Fruit fly (Drosophila melanogaster) whole organism, prepupa: Measurements from ENCODE around the gene SerRS.

Experiments
- CG10631 ChIP-seq: fragments of 200-800 bp; sonication (Bioruptor generic); optimal IDR thresholded peaks from 2 replicates; lab custom pipeline; 2016; ENCODE audit warnings: missing biosample characterization, missing genetic modification characterization
- CG10669 ChIP-seq: fragments of 200-800 bp; sonication (Bioruptor generic); optimal IDR thresholded peaks from 3 replicates; lab custom pipeline; 2018; ENCODE audit warnings: missing biosample characterization, mild to moderate bottlenecking, missing genetic modification characterization, moderate library complexity
- CG11762 ChIP-seq: fragments of 200-800 bp; sonication (Bioruptor generic); optimal IDR thresholded peaks from 3 replicates; lab custom pipeline; 2016; ENCODE audit warnings: missing biosample characterization, missing genetic modification characterization; ENCODE audit not compliant: insufficient read depth
- CG11902 ChIP-seq: fragments of 200-800 bp; sonication (Bioruptor generic); optimal IDR thresholded peaks from 3 replicates; lab custom pipeline; 2016; ENCODE audit warnings: missing biosample characterization, missing genetic modification characterization
- CG15336 ChIP-seq: fragments of 200-800 bp; sonication (Bioruptor generic); IDR thresholded peaks from 2 replicates; pipeline ENCODE4 v1.3.6; 2022; ENCODE audit warnings: missing biosample characterization, missing genetic modification characterization
- CG1621 ChIP-seq: fragments of 200-800 bp; sonication (Bioruptor generic); optimal IDR thresholded peaks from 3 replicates; lab custom pipeline; 2018; ENCODE audit warnings: missing biosample characterization, mild to moderate bottlenecking, missing genetic modification characterization
- CG16779 ChIP-seq: fragments of 200-800 bp; sonication (Bioruptor generic); optimal IDR thresholded peaks from 3 replicates; lab custom pipeline; 2017; ENCODE audit warnings: missing biosample characterization, mild to moderate bottlenecking, missing genetic modification characterization
- CG3032 ChIP-seq: fragments of 200-800 bp; optimal IDR thresholded peaks from 2 replicates; lab custom pipeline; 2019; ENCODE audit warnings: missing biosample characterization, mild to moderate bottlenecking, missing genetic modification characterization, moderate library complexity
- CG31627 ChIP-seq: fragments of 200-800 bp; sonication (Bioruptor generic); optimal IDR thresholded peaks from 3 replicates; lab custom pipeline; 2016; ENCODE audit warnings: missing biosample characterization, missing genetic modification characterization
- CG34406 ChIP-seq: fragments of 200-800 bp; sonication (Bioruptor generic); optimal IDR thresholded peaks from 3 replicates; lab custom pipeline; 2016; ENCODE audit warnings: missing biosample characterization, missing genetic modification characterization
- CG3919 ChIP-seq: fragments of 200-800 bp; sonication (Bioruptor generic); optimal IDR thresholded peaks from 3 replicates; lab custom pipeline; 2016; ENCODE audit warnings: missing biosample characterization, missing genetic modification characterization
- CG4318 ChIP-seq: fragments of 200-800 bp; sonication (Bioruptor generic); optimal IDR thresholded peaks from 3 replicates; lab custom pipeline; 2017; ENCODE audit warnings: missing biosample characterization, mild to moderate bottlenecking, missing genetic modification characterization
- CG6163 ChIP-seq: fragments of 200-800 bp; sonication (Bioruptor generic); IDR thresholded peaks from 3 replicates; pipeline ENCODE4 v1.3.6; 2022; ENCODE audit warnings: missing biosample characterization, missing genetic modification characterization
- CG6276 ChIP-seq: fragments of 200-800 bp; sonication (Bioruptor generic); optimal IDR thresholded peaks from 2 replicates; lab custom pipeline; 2017; ENCODE audit warnings: missing biosample characterization, mild to moderate bottlenecking, missing genetic modification characterization
- CG6792 ChIP-seq: fragments of 200-800 bp; sonication (Bioruptor generic); optimal IDR thresholded peaks from 3 replicates; lab custom pipeline; 2016; ENCODE audit warnings: missing biosample characterization, missing genetic modification characterization
- CG6808 ChIP-seq: fragments of 200-800 bp; sonication (Bioruptor generic); optimal IDR thresholded peaks from 3 replicates; lab custom pipeline; 2017; ENCODE audit warnings: missing biosample characterization, missing genetic modification characterization, mild to moderate bottlenecking, moderate library complexity, missing genetic modification reagents
- CG6854 ChIP-seq: fragments of 200-800 bp; sonication (Bioruptor generic); optimal IDR thresholded peaks from 2 replicates; lab custom pipeline; 2017; ENCODE audit warnings: missing biosample characterization, mild to moderate bottlenecking, missing genetic modification characterization
- CG7368 ChIP-seq: fragments of 200-800 bp; sonication (Bioruptor generic); optimal IDR thresholded peaks from 3 replicates; lab custom pipeline; 2016; ENCODE audit warnings: missing biosample characterization, missing genetic modification characterization
- CG8319 ChIP-seq: fragments of 200-800 bp; sonication (Bioruptor generic); optimal IDR thresholded peaks from 3 replicates; lab custom pipeline; 2016; ENCODE audit warnings: missing biosample characterization, missing genetic modification characterization
- CG8632 ChIP-seq: fragments of 200-800 bp; sonication (Bioruptor generic); optimal IDR thresholded peaks from 3 replicates; lab custom pipeline; 2016; ENCODE audit warnings: missing biosample characterization, missing genetic modification characterization
- CG9139 ChIP-seq: fragments of 200-800 bp; sonication (Bioruptor generic); optimal IDR thresholded peaks from 3 replicates; lab custom pipeline; 2017; ENCODE audit warnings: missing biosample characterization, mild to moderate bottlenecking, missing genetic modification characterization
- Eip75B ChIP-seq: fragments of 200-800 bp; sonication (Bioruptor generic); optimal IDR thresholded peaks from 3 replicates; lab custom pipeline; 2016; ENCODE audit warnings: missing biosample characterization, missing genetic modification characterization
- Eip78C ChIP-seq: fragments of 200-800 bp; sonication (Bioruptor generic); peaks from one replicate; lab custom pipeline; 2016; ENCODE audit warnings: missing biosample characterization, missing genetic modification characterization
- Eip93F ChIP-seq: fragments of 200-800 bp; sonication (Bioruptor generic); optimal IDR thresholded peaks from 2 replicates; lab custom pipeline; 2016; ENCODE audit warnings: missing biosample characterization, mild to moderate bottlenecking, missing genetic modification characterization
- Ets96B ChIP-seq: fragments of 200-800 bp; optimal IDR thresholded peaks from 2 replicates; lab custom pipeline; 2019; ENCODE audit warnings: missing biosample characterization, mild to moderate bottlenecking, missing genetic modification characterization, moderate library complexity
- Gug ChIP-seq: fragments of 200-800 bp; sonication (Bioruptor generic); IDR thresholded peaks from 2 replicates; pipeline ENCODE4 v1.3.6; 2022; ENCODE audit warnings: missing biosample characterization, missing genetic modification characterization
- Hr39 ChIP-seq: fragments of 200-800 bp; sonication (Bioruptor generic); optimal IDR thresholded peaks from 2 replicates; lab custom pipeline; 2016; ENCODE audit warnings: missing biosample characterization, missing genetic modification characterization
- Hr4 ChIP-seq: fragments of 200-800 bp; sonication (Bioruptor generic); optimal IDR thresholded peaks from 3 replicates; lab custom pipeline; 2016; ENCODE audit warnings: missing biosample characterization, missing genetic modification characterization
- Lpt ChIP-seq: fragments of 200-800 bp; sonication (Bioruptor generic); optimal IDR thresholded peaks from 3 replicates; lab custom pipeline; 2016; ENCODE audit warnings: missing biosample characterization, missing genetic modification characterization
- Met ChIP-seq: fragments of 200-800 bp; sonication (Bioruptor generic); optimal IDR thresholded peaks from 3 replicates; lab custom pipeline; 2016; ENCODE audit warnings: missing biosample characterization, missing genetic modification characterization
- OdsH ChIP-seq: fragments of 200-800 bp; sonication (Bioruptor generic); optimal IDR thresholded peaks from 3 replicates; lab custom pipeline; 2016; ENCODE audit warnings: missing biosample characterization, missing genetic modification characterization
- Smox ChIP-seq: fragments of 200-800 bp; sonication (Bioruptor generic); optimal IDR thresholded peaks from 3 replicates; lab custom pipeline; 2016; ENCODE audit warnings: missing biosample characterization, missing genetic modification characterization
- Sox102F ChIP-seq: fragments of 200-800 bp; sonication (Bioruptor generic); optimal IDR thresholded peaks from 2 replicates; lab custom pipeline; 2016; ENCODE audit warnings: missing biosample characterization, mild to moderate bottlenecking, missing genetic modification characterization
- Sox14 ChIP-seq: fragments of 200-800 bp; sonication (Bioruptor generic); optimal IDR thresholded peaks from 3 replicates; lab custom pipeline; 2016; ENCODE audit warnings: missing biosample characterization, missing genetic modification characterization
- Sox15 ChIP-seq: fragments of 200-800 bp; sonication (Bioruptor generic); optimal IDR thresholded peaks from 3 replicates; lab custom pipeline; 2016; ENCODE audit warnings: missing biosample characterization, missing genetic modification characterization
- achi ChIP-seq: fragments of 200-800 bp; sonication (Bioruptor generic); optimal IDR thresholded peaks from 3 replicates; lab custom pipeline; 2016; ENCODE audit warnings: missing biosample characterization, missing genetic modification characterization
- acj6 ChIP-seq: fragments of 200-800 bp; sonication (Bioruptor generic); optimal IDR thresholded peaks from 3 replicates; lab custom pipeline; 2016; ENCODE audit warnings: missing biosample characterization, missing genetic modification characterization
- cyc ChIP-seq: fragments of 200-800 bp; sonication (Bioruptor generic); optimal IDR thresholded peaks from 3 replicates; lab custom pipeline; 2016; ENCODE audit warnings: missing biosample characterization, missing genetic modification characterization
- dac ChIP-seq: fragments of 200-800 bp; sonication (Bioruptor generic); optimal IDR thresholded peaks from 2 replicates; lab custom pipeline; 2017; ENCODE audit warnings: missing biosample characterization, mild to moderate bottlenecking, missing genetic modification characterization
- eg ChIP-seq: fragments of 200-800 bp; sonication (Bioruptor generic); IDR thresholded peaks from 3 replicates; pipeline ENCODE4 v1.3.6; 2022; ENCODE audit warnings: missing biosample characterization, missing genetic modification characterization
- esn ChIP-seq: fragments of 200-800 bp; sonication (Bioruptor generic); optimal IDR thresholded peaks from 2 replicates; lab custom pipeline; 2016; ENCODE audit warnings: missing biosample characterization, mild to moderate bottlenecking, missing genetic modification characterization, moderate library complexity
- fd59A ChIP-seq: fragments of 200-800 bp; sonication (Bioruptor generic); optimal IDR thresholded peaks from 2 replicates; lab custom pipeline; 2017; ENCODE audit warnings: missing biosample characterization, mild to moderate bottlenecking, missing genetic modification characterization, missing genetic modification reagents
- fd85E ChIP-seq: fragments of 200-800 bp; sonication (Bioruptor generic); optimal IDR thresholded peaks from 3 replicates; lab custom pipeline; 2016; ENCODE audit warnings: missing biosample characterization, missing genetic modification characterization
- fkh ChIP-seq: fragments of 200-800 bp; sonication (Bioruptor generic); optimal IDR thresholded peaks from 3 replicates; lab custom pipeline; 2017; ENCODE audit warnings: missing biosample characterization, mild to moderate bottlenecking, missing genetic modification characterization, moderate library complexity
- lz ChIP-seq: fragments of 200-800 bp; sonication (Bioruptor generic); optimal IDR thresholded peaks from 3 replicates; lab custom pipeline; 2016; ENCODE audit warnings: missing biosample characterization, missing genetic modification characterization
- net ChIP-seq: fragments of 200-800 bp; sonication (Bioruptor generic); optimal IDR thresholded peaks from 3 replicates; lab custom pipeline; 2016; ENCODE audit warnings: missing biosample characterization, missing genetic modification characterization
- pdm3 ChIP-seq: fragments of 200-800 bp; sonication (Bioruptor generic); optimal IDR thresholded peaks from 3 replicates; lab custom pipeline; 2016; ENCODE audit warnings: missing biosample characterization, missing genetic modification characterization
- salr ChIP-seq, 2 experiments: fragments of 200-800 bp; sonication (Bioruptor generic); optimal IDR thresholded peaks; 3 replicates each; lab custom pipeline; 2016 to 2018; ENCODE audit warnings: missing biosample characterization in 2 of 2, missing genetic modification characterization in 2 of 2, mild to moderate bottlenecking in 1 of 2
- ss ChIP-seq, 2 experiments: fragments of 200-800 bp; sonication (Bioruptor generic); optimal IDR thresholded peaks; 2 replicates in 1 of 2; 3 replicates in 1 of 2; lab custom pipeline; 2017 to 2018; ENCODE audit warnings: mild to moderate bottlenecking in 2 of 2, missing biosample characterization in 2 of 2, missing genetic modification characterization in 2 of 2, moderate library complexity in 1 of 2
- svp ChIP-seq: fragments of 200-800 bp; sonication (Bioruptor generic); peaks from one replicate; lab custom pipeline; 2016; ENCODE audit warnings: missing biosample characterization, missing genetic modification characterization
- topi ChIP-seq: fragments of 200-800 bp; sonication (Bioruptor generic); optimal IDR thresholded peaks from 3 replicates; lab custom pipeline; 2016; ENCODE audit warnings: missing biosample characterization, missing genetic modification characterization
- vri ChIP-seq: fragments of 200-800 bp; sonication (Bioruptor generic); optimal IDR thresholded peaks from 3 replicates; lab custom pipeline; 2016; ENCODE audit warnings: missing biosample characterization, mild to moderate bottlenecking, missing genetic modification characterization

SerRS gene

DNA sequence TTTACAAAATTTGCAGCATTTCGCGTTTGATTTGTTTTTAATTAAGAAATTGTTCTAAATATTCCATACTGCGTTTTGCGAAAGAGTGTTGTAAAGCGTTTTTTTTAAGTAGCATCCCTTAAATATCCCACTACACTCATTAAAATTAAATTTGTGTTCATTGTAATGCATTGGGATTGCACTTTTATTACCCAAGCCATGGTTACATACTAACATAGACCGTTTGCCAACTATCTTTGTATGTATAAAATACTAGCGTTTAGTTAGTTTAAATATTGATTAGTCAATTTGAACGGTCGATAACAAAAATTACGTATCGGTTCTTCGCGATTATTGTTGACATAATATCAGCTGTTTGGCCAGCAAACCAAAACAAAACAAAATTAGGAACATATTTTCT is 2.6 kb upstream of the SerRS start, which contains the start of the genes cnir and CG17221:
TSS of gene cnir (minus strand) at position 39 of the 400 bp plus-strand sequence.
TSS of gene CG17221 (plus strand) at position 203 of the 400 bp plus-strand sequence.
- TF ChIP-seq CG11762 (GFP tag; lab: Kevin White, UChicago) (peak; percentile 57), CG10669 (GFP tag; lab: Kevin White, UChicago) (peak; percentile 47), Eip75B (GFP tag; lab: Kevin White, UChicago) (peak; percentile 81), CG15336 (0 out of 2 replicates have a peak, but pooled peaks have one; percentile 33), achi (GFP tag; lab: Kevin White, UChicago) (peak; percentile 75), Gug (0 out of 2 replicates have a peak, but pooled peaks have one; percentile 26), CG34406 (GFP tag; lab: Kevin White, UChicago) (peak; percentile 48), esn (GFP tag; lab: Kevin White, UChicago) (peak; percentile 83), CG6163 (GFP tag; lab: Robert Waterston, UW) (peak; percentile 36; the same call in 2 of the 3 replicates), cyc (GFP tag; lab: Kevin White, UChicago) (peak; percentile 72), lz (GFP tag; lab: Kevin White, UChicago) (peak; percentile 73), vri (GFP tag; lab: Kevin White, UChicago) (peak; percentile 93), CG6276 (GFP tag; lab: Kevin White, UChicago) (no peak), ss (GFP tag; optimal IDR thresholded peaks at IDR 0.05; lab: Kevin White, UChicago) (peak in 1 of 2 experiments; percentile 43), svp (GFP tag; lab: Kevin White, UChicago) (peak; percentile 68), fd59A (peak; percentile 41), CG31627 (peak; percentile 74), CG11902 (GFP tag; lab: Kevin White, UChicago) (peak; percentile 19), topi (GFP tag; lab: Kevin White, UChicago) (peak; percentile 72), Eip93F (GFP tag; lab: Kevin White, UChicago) (no peak), CG8632 (peak; percentile 9), fkh (peak; percentile 96), OdsH (GFP tag; lab: Kevin White, UChicago) (peak; percentile 75), Lpt (GFP tag; lab: Kevin White, UChicago) (no peak), CG6808 (GFP tag; lab: Kevin White, UChicago) (no peak), CG7368 (GFP tag; lab: Kevin White, UChicago) (peak; percentile 41), Ets96B (tag; lab: Kevin White, UChicago) (no peak), Sox102F (GFP tag; lab: Kevin White, UChicago) (peak; percentile 73), salr (GFP tag; optimal IDR thresholded peaks at IDR 0.05; lab: Kevin White, UChicago) (no peak), acj6 (GFP tag; lab: Kevin White, UChicago) (peak; percentile 72), CG6792 (GFP tag; lab: Kevin White, UChicago) (peak; percentile 57), eg (GFP tag; lab: Robert Waterston, UW) (peak; percentile 41; the same call in 1 of the 3 replicates), Met (GFP tag; lab: Kevin White, UChicago) (peak; percentile 77), Sox15 (GFP tag; lab: Kevin White, UChicago) (peak; percentile 37), dac (peak; percentile 17), CG3919 (GFP tag; lab: Kevin White, UChicago) (peak; percentile 73), Eip78C (GFP tag; lab: Kevin White, UChicago) (peak; percentile 87), Smox (GFP tag; lab: Kevin White, UChicago) (peak; percentile 69), Hr39 (GFP tag; lab: Kevin White, UChicago) (peak; percentile 76), CG10631 (GFP tag; lab: Kevin White, UChicago) (peak; percentile 78), Sox14 (GFP tag; lab: Kevin White, UChicago) (peak; percentile 72), net (peak; percentile 46), pdm3 (peak; percentile 72), CG1621 (tag; lab: Kevin White, UChicago) (peak; percentile 3), CG16779 (tag; lab: Kevin White, UChicago) (no peak), CG4318 (GFP tag; lab: Kevin White, UChicago) (no peak), CG9139 (GFP tag; lab: Kevin White, UChicago) (no peak), Hr4 (GFP tag; lab: Kevin White, UChicago) (peak; percentile 77), CG3032 (tag; lab: Kevin White, UChicago) (peak; percentile 61), CG8319 (GFP tag; lab: Kevin White, UChicago) (peak; percentile 42), CG6854 (GFP tag; lab: Kevin White, UChicago) (no peak), fd85E (no peak)
